Fruit fly (Drosophila melanogaster): ENCODE measurements around the gene verm.
"Not testable (repeated sequence)": the region's sequence is repeated elsewhere in the genome, so short reads cannot be mapped to it uniquely, and the experiment has no call there.

- not testable (repeated sequence) for TF ChIP-seq psq, ttk, h, Myc (optimal IDR thresholded peaks at IDR 0.05)
Measured at dm6 chr3L:19718228-19718627, 23.2 kb upstream of the verm start, which contains the start of gene Trpml.

Data from Kc167 (cell line).